Worm (Caenorhabditis elegans) whole organism, mixed stage, embryonic: ENCODE data around the gene rad-23.

ENCODE experiments used
- blmp-1 ChIP-seq: fragments of 150-350 bp; optimal IDR thresholded peaks from 2 replicates; lab custom pipeline; 2014; ENCODE audit warnings: missing biosample characterization, missing genetic modification characterization
- nhr-76 ChIP-seq: sonication (generic microtip); optimal IDR thresholded peaks from 2 replicates; lab custom pipeline; 2017; ENCODE audit warnings: missing biosample characterization, missing genetic modification characterization
- zip-8 ChIP-seq: fragments of 150-350 bp; optimal IDR thresholded peaks from 2 replicates; lab custom pipeline; 2014; ENCODE audit warnings: missing biosample characterization, missing genetic modification characterization

ce11 chrII:11646874-11647273 lies 5.7 kb downstream of the rad-23 start:
- no peak for TF ChIP-seq zip-8
- no peak for TF ChIP-seq nhr-76 (tag; lab: Kevin White, UChicago)
- no peak for TF ChIP-seq blmp-1 (tag; lab: Kevin White, UChicago)
